Fruit fly (Drosophila melanogaster) ovary, adult (tissue): ENCODE measurements around the gene CG2772.

Experiments
- CG17801 ChIP-seq: fragments of 200-800 bp; optimal IDR thresholded peaks from 2 replicates; lab custom pipeline; 2019; ENCODE audit warnings: missing biosample characterization, mild to moderate bottlenecking, missing genetic modification characterization, moderate library complexity; ENCODE audit not compliant: partially characterized antibody

CG2772 gene

DNA sequence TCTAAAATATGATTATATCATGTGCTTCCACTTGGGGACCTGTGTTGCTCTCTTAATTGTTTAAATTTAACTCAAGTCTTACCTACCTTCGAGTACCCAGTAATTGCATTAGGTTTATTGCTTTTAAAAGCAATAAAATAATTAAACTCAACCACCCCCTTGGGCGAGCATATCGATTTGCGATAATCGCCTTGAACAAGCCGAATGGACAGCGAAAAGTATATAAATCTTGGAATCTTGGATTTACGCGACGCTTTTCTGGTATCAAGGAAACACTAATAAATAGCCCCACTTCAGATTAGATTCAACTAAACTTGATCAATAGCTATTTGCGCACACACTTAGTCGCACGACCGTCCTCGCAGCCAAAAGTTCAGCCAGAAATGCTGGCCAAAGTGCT is at the start of gene CG2772:
Gene CG2772 (plus strand): TSS at position 338 of the 400 bp plus-strand sequence.
- TF ChIP-seq CG17801, result no peak

DNA sequence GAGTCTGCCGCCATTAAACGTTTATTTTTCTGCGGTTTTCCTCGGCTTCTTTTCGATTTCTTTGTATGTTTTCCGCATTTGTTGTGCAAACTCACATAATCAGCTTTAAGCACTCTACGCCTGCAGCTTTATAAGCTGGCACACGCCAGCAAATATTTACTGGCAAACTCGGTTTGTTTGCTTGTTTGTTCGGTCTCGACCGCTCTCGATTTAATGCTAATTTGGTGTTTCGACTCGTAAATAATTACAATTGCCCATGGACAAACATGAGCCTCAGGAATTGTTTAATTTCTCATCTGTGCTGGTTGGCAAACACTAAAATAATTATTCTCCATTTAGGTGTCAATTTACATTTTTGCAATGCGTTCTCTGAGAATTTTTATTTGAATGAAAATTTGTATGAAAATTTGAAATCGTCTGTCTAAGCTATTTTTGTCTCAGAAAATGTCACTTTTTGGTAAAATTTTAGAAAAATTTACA is 48.2 kb upstream of the CG2772 start, which contains the start of gene CG34175:
Gene CG34175 (plus strand): TSS at position 430 of the 480 bp plus-strand sequence.
- TF ChIP-seq CG17801, result no peak

DNA sequence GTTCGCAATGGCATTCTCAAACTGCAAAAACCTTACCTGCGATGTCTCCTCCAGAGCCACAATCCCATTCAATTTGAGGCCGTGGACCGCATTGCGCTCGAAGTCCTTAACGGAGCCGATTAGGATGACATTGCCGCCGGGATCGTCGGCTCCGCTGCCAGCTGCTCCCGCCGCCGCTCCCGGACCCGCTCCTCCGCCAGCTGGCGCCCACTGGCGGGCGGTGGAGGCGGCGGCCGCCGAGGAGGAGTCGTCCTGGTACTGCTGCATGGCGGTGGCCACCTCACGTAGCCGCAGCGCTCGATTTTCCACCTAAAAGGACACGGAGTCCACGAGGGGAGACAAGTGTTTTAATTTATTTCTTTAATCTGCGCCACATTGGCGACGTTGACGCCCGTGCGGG is 38.1 kb upstream of the CG2772 start:
- no peak for TF ChIP-seq CG17801

DNA sequence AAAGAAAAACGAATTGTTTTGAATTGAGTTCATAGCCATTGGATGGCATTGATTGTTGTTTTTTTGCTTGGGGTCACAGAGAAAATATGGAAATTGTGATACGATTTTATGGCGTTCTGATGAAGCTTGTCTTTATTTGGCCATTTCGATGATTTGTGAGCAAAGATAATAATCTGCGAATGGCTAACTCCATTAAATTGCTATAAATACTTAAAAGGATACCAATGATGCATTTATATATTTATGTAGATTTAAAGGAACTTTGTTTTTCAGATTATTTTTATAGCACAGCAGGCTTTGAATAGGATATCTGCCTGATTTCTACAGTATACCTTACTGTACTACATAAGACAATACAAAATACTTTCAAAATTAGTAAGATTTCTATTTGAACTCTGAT is 35.5 kb upstream of the CG2772 start, which contains the start of gene CG8840:
Gene CG8840 (plus strand): TSS at position 301 of the 400 bp plus-strand sequence.
- TF ChIP-seq CG17801, result no peak

DNA sequence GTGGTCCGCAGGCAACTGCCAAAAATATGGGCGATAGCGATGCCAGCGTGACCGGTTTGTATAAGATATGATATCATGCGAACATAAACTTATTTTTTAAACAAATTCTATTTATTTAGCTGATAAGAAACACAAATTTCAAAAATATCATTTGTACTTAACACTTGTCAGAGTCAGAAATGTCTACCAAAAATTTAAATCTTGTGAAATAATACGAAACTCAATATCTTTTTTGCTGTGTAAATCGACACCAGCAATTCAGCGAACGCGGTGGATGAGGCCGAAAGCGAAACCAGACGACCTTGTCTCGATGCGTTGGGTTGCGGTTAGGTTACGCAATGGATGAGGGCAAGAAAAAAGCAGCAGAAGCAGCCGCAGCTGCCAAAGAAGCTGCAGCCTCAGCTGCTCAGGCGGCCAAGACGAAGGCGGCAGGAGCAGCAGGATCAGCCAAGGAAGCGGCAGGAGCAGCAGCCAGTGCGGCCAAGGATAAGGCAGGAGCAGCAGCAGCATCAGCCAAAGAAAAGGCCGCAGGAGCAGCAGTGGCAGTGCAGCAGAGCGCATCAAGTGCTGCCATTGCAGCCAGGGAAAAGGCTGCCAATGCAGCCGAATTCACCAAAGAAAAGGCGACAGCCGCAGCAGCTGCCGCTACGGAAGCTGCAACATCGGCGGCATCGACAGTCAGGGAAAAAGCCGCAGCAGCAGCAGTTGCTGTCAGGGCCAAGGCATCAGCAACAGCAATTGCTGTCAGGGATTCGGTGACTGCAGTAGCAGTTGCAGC is 29.1 kb upstream of the CG2772 start, which contains the start of gene CG31952:
Gene CG31952 (plus strand): TSS at position 167 of the 778 bp plus-strand sequence.
- no peak for TF ChIP-seq CG17801

DNA sequence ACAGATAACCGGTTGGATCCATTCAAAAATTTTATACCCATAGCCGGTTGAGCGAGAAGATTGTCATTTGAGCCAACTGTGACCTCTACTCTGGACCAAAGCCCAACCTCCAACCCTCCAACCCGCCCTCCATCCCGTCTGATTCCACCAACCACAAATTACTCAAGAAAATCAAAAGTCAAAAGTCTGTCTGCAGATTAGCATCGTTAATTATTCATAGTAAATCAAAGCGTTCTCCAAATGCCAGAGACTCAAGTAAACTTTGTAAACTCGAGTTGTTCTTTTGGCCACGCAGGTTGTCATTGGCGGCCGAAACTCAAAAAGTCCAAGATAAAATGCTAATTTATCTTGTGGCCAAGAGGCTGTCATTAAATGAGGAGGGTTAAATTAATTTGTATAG is 28.2 kb upstream of the CG2772 start:
- no peak for TF ChIP-seq CG17801

DNA sequence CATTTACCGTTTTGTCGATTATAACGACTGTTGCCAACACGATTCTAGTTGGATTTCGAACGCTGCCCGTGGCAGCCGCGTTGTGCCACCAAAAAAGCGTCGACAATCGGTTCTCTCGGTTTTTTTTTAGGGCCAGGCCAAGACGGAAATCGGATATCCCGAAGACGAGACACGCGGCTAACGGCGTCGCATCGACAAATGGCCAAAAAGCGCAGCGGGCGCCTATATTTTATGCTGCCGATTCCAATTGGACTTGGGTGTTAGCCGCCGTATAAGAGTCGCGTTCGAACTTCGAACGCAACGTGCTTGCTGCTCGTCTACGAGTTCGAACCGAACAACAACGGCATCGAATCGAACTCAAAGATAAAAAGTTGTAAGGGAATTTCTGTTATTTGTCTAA is 23.0 kb upstream of the CG2772 start:
- TF ChIP-seq CG17801, result no peak

DNA sequence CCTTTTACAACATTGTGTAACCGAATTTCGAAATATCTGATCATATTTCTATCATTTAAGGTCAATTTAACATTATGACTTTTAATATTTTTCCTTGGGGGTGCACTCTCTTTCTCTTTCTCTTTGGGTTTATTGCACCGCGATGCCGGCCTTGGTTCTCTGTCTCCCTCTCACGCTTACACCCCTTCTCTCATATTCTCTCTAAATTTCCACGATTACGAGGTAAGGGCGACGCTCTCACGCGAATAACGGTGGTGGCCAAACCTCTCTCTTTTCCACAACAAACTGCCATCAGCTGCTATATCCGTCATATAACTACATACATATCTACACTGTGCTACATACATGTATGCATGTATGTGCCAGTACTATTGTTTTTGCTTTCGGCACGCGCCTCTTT is 19.8 kb upstream of the CG2772 start:
- no peak for TF ChIP-seq CG17801

DNA sequence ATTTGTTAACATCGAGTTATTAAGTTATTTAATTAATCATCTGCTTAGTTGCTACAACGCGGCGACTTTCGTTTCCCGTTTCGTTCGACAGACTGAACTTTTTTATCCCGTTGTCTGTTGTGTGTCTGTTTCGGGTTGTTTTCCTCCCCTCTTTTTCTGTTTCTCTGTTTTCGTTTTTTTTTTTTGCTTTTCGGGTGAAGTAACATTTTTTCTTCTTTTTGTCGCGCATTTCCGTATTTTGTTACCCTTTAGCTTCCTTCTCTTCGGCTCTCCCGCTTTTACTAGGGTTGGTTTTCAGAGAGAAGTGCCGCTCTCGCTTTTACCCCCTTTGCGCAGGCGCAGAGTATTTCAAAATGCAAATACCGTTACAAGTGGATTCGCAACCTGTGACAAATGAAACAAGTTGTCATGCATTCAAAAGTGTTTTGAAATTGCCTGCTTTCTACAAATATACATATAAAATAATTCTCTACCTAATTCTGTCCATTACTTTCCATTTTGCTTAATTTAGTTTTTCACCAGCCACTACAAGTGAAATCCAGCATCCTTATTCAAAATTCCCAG is 19.0 kb upstream of the CG2772 start, which contains the start of gene Pgant2:
Gene Pgant2 (minus strand): TSS at position 51 of the 564 bp plus-strand sequence.
- no peak for TF ChIP-seq CG17801

DNA sequence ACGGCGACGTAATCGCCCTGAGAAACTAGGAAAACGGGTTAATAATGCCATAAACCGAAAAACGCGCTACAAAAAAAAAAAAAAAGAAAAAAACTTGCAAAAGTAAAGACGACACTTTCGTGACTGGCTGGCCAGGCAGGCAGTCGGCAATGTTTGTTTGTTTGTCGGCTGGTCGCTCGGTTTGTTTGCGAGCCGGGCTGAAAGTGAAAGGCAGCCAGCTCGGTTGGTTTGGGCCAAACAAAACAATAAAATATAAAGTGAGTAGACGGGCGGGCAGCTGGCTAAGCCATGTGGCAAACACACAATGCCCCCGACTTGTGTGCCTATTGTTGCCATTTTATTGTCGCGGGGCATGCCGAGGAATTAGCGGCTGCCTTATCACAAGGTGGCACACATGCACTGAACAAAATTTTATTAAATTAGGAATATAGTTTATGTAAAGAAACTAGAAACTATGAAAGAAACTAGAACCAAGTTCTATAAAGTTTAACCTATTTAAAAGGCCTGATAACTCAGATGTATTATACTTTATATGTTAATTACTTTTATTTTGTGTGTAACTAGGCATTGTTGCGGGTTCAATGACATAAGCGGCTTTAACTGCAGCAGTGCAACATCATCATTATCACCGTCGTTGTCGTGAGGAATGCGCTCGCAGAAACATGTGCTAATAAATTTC is 17.2 kb upstream of the CG2772 start:
- TF ChIP-seq CG17801, result no peak

DNA sequence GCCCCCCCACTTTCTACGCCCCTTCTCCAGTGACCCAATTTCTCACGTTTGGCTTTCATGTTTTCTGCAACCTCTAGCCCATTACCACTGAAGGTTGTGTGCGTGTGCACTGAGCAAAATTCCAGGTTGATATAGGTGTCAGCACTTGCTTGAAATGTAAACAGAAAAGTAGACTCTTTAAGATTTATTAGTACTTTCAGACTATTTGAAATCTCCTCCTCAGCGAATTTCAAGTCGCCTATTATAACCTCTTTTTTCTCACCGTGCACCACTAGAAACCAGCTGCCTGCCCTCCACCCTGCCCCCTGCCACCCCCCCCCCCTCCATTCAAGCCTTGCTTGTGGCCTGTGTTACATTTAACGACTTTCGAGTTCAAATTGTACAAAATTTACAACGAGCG is 10.7 kb upstream of the CG2772 start:
- TF ChIP-seq CG17801, result no peak

DNA sequence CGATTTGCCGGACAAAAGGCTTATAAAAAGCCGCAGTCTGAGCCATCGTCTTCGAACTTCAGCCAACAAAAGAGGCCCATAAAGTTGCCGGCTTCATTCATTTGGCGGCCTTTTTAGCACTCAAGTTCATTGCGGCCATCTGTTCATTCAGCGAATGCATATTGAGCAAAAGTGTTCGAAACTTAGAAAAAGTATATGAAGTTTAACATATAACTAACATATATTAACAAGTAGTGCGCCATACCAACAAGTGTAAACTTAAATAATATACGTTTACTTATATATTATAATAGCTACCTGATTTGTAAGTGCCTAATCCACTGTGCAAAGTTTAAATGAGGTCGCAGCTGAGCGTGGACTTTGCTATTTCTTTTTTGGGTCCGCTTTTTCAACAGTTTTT is 9.4 kb upstream of the CG2772 start:
- no peak for TF ChIP-seq CG17801

DNA sequence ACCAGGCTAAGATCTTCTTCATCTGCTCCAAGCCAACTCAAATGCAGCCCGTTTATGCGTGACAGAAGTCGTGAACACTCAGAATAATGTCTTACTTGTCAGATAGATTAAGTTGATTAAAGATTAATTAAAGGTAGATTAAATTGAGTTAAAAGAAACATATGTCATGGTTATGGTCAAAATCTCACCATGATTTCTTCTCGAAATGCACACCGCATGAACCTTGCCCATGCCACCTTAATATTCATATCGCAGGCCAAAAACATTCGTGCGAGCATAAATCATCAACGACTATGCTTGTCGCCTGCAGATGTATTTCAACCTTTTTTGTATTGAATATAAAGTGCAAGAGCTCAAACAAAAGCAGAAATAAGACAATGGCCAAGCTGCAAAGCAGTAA is 8.7 kb upstream of the CG2772 start:
- TF ChIP-seq CG17801, result no peak

DNA sequence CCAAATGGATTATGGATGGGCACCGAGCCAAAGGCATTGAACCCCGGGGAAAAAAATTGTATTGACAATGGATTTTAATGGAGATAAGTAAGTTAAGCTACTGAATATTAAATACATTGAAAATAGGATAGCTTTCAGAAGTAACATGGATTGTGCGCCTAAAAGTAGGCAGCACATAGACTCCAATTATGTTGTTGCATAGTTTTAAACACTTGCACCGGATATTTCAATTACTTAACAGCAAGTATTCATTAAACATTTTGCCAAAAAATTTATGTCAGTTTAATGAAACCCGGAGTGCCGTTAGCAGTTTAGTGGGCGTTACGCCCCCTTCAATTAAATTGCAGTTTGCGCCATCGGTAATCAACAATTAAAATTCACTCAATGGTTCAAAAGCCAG is 7.7 kb upstream of the CG2772 start:
- no peak for TF ChIP-seq CG17801

DNA sequence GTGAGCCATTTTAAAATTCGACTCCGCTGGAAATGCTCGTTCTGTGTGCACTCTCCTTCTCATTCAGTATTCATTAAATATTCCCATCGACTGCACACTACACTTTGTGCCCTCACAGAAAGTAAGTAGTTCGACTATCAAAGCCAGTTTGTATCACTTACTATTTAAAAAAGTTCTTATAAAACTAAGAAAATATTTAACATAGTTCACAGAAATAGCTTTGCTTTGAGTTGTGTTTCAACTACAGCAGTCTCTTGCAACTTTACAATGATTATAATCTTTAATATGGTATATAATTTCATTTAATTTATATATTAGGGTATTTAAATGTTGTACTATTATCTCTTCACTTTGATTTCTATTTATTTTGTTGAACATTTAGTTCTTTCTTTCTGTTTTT is 6.3 kb upstream of the CG2772 start:
- no peak for TF ChIP-seq CG17801

DNA sequence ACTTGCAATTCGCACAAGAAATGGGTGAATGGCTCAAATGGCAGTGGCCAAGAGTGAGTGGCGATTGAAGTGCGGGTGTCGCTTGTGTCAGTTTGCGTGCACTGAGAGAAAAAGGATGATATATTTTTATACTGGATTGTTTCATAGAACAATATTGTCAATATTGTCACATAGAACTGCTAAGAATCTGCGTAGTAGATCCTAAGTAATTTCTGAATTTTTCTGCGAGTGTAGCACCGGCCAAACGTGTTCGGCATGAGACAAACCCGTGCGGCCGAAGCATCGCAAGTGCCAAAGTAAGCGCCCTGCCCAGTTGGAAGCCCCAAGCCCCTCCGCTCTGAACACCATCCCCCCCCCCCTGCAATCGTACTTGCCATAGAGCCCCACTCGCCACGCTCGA is 5.5 kb upstream of the CG2772 start:
- TF ChIP-seq CG17801, result no peak

DNA sequence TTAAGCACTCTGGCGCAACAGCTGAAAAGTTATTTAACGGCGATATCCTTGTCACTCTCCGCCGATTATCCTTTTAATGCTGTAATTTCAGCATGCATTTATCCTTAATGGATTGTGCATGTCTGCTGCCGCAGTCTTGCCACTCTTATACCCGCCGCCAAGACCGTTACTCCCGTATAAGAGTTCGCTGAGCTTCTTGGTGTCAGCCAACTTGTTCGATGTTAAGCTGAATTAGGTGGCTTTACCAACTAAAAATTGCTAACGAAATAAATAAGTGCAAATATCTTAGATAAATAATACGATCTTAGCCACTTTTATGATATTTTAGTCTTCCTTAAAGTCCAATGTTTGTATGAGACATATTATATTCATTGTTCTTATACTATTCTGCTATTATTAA is 4.6 kb upstream of the CG2772 start:
- no peak for TF ChIP-seq CG17801
